Worm (Caenorhabditis elegans): Measurements from ENCODE around the gene Y51H4A.13.
"Not testable (repeated sequence)": the region's sequence is repeated elsewhere in the genome, so short reads cannot be mapped to it uniquely, and the experiment has no call there.

The Y51H4A.13 gene

DNA sequence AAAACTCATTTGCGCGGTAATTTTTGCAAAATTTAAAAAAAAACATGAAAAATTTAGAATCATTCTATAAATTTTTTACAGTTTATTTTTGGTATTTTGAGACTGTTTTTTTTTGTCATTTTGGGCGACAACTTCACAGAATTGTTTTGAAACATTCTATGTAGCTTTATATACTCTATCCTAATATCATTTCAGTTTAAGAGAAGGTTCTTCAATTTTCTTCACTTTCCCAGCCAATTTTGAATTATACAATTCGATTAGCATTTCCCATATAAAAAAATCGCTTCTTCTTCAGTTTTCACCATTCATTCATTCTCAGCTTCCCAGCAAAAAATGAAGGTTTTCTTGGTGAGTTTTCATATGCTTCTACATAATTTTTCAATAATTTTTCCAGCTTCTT is 18.5 kb downstream of the Y51H4A.13 start, which contains the start of gene fipr-28:
TSS of gene fipr-28 (plus strand) at position 301 of the 400 bp plus-strand sequence.
- TF ChIP-seq zip-4 (GFP tag; optimal IDR thresholded peaks at IDR 0.05) (no peak), lin-39 (tag; optimal IDR thresholded peaks at IDR 0.05) (no peak), nhr-85 (tag) (no peak), ceh-63 (GFP tag; optimal IDR thresholded peaks at IDR 0.05) (no peak), sptf-1 (tag; optimal IDR thresholded peaks at IDR 0.05) (no peak), pqm-1 (tag; optimal IDR thresholded peaks at IDR 0.05) (no peak), mep-1 (tag; optimal IDR thresholded peaks at IDR 0.05) (no peak), lin-15B (tag; optimal IDR thresholded peaks at IDR 0.05) (no peak)

DNA sequence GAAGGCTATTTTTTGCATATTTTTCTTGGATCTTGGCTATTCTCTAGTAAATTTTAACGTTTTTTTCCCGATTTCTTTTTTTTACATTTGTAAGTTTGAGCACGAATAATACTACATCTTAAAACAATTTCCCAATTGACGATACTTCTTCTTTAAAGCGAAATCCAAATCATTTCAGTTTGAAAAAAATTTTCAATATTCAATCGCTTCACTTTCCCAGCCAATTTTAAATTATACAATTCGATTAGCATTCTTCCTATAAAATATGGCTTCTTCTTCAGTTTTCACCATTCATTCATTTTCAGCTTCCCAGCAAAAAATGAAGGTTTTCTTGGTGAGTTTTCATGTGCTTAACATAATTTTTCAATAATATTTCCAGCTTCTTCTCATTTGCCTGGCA is 20.3 kb downstream of the Y51H4A.13 start, which contains the start of gene fip-7:
TSS of gene fip-7 (plus strand) at position 301 of the 400 bp plus-strand sequence.
- not testable (repeated sequence) for TF ChIP-seq aha-1 (tag; optimal IDR thresholded peaks at IDR 0.05); ceh-82 (tag; optimal IDR thresholded peaks at IDR 0.05); ets-5 (GFP tag; IDR thresholded peaks at IDR 0.05)

DNA sequence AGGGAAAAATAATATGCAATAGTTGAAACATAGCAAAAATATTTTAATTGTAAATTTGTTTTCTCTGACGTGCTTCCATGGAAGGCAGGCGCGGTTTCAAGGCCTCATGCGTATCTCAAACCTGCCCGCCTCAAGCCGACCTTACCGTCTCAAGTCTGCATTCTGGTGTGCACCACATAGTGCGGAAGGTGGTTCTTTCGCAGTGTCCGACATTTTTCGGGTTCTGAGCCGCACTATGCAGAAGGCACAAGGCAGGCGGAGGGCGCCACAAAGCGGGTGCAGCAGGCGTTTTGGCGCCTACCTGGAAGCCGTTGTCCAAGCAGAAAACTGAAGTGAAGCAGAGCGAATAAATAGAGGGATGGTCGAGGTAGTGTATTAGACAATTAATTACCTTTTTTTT is 23.7 kb downstream of the Y51H4A.13 start:
- TF ChIP-seq F16B12.6 (tag; optimal IDR thresholded peaks at IDR 0.05) (no peak), egl-27 (tag; optimal IDR thresholded peaks at IDR 0.05) (no peak), lsy-2 (tag; optimal IDR thresholded peaks at IDR 0.05) (no peak)

DNA sequence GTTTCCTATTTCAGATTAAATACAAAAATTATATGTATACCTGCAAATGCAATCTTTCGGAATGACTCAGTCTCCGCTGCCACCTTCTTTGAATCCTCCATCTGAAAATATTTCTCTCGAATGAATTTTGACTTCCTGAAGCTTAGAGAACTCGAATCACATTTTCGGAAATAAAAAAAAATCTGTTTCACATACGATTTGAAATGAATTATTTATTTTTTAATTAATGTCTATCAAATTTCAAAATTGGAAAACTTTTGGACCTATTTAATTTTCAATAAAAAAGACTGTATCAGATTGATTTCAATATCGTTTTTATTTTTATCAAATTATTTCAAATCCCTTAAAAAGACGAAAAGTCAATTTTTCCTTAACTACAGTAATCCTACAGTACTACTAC is 43.5 kb downstream of the Y51H4A.13 start, which contains the start of gene col-137:
TSS of gene col-137 (minus strand) at position 101 of the 400 bp plus-strand sequence.
- TF ChIP-seq ama-1 (optimal IDR thresholded peaks at IDR 0.05) (no peak), nhr-47 (tag; optimal IDR thresholded peaks at IDR 0.05) (no peak), pag-3 (tag; optimal IDR thresholded peaks at IDR 0.05; ENCODE audit: borderline replicate concordance, insufficient read depth) (no peak), snpc-4 (tag; optimal IDR thresholded peaks at IDR 0.05) (no peak), unc-86 (tag; optimal IDR thresholded peaks at IDR 0.05) (no peak), lsy-2 (tag; optimal IDR thresholded peaks at IDR 0.05) (no peak), lin-13 (GFP tag; optimal IDR thresholded peaks at IDR 0.05) (no peak), isw-1 (GFP tag; IDR thresholded peaks at IDR 0.05) (no peak), unc-130 (tag; optimal IDR thresholded peaks at IDR 0.05) (no peak), hlh-17 (GFP tag; optimal IDR thresholded peaks at IDR 0.05; ENCODE audit: borderline replicate concordance) (no peak), nhr-77 (tag; optimal IDR thresholded peaks at IDR 0.05) (no peak), aha-1 (tag; optimal IDR thresholded peaks at IDR 0.05) (no peak), vab-15 (tag; optimal IDR thresholded peaks at IDR 0.05) (no peak)

DNA sequence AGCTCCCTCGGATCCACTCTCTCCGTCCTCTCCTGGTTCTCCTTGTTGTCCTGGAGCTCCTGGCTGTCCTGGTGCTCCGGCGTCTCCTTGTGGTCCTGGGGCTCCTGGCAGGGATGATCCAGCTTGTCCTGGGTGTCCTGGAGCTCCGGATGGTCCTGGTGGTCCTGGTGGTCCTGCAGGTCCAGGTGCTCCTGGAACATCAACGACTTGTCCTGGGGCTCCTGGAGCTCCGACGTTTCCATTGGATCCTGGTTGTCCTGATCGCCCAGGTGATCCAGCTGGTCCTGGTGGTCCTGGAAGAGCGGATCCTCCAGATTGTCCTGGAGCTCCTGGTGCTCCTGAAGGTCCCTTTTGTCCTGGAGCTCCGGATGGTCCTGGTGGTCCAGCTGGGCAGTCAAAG is 44.6 kb downstream of the Y51H4A.13 start:
- TF ChIP-seq unc-98 (GFP tag; IDR thresholded peaks at IDR 0.05): no peak
- no peak for TF ChIP-seq irx-1 (tag; optimal IDR thresholded peaks at IDR 0.05)
- no peak for TF ChIP-seq efl-1 (optimal IDR thresholded peaks at IDR 0.05)
- peak in 1 of 2 experiments; percentile 23 for TF ChIP-seq efl-1 (GFP tag; optimal IDR thresholded peaks at IDR 0.05 in 1 of 2)
- no peak for TF ChIP-seq ceh-82 (tag; optimal IDR thresholded peaks at IDR 0.05)
- TF ChIP-seq unc-62 (GFP tag; optimal IDR thresholded peaks at IDR 0.05): no peak
- no peak for TF ChIP-seq ceh-63 (GFP tag; optimal IDR thresholded peaks at IDR 0.05)
- no peak for TF ChIP-seq mdl-1 (tag; optimal IDR thresholded peaks at IDR 0.05)
- TF ChIP-seq elt-3 (tag; optimal IDR thresholded peaks at IDR 0.05): no peak
